Worm (Caenorhabditis elegans): ENCODE measurements around the gene col-128.

col-128 gene

DNA sequence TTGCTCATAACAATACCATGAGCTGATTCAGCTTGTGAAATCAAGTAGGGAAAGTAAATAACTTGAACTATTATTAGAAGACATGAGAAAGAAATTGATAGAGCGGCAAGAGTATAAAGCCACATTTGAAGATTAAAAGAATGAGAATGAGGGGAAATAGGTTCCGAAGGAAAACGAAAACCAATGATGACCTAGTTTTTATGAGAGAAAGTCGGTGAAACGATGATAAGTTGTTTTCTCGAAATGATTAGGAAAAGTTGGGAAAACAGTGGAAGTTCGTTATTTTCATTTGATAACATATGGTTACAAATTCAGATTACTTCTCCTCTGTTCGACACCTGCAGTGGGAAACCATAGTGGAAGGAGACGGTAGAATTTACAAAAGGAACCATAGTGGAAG lies at the start of gene col-128:
Gene col-128 (minus strand): TSS at position 148 of the 400 bp plus-strand sequence.
- no peak for TF ChIP-seq ztf-11 (tag; optimal IDR thresholded peaks at IDR 0.05)
- no peak for TF ChIP-seq hlh-1 (tag; optimal IDR thresholded peaks at IDR 0.05)
- TF ChIP-seq ceh-39 (tag; optimal IDR thresholded peaks at IDR 0.05) = no peak
- no peak for TF ChIP-seq nhr-76 (tag; optimal IDR thresholded peaks at IDR 0.05)
- no peak for TF ChIP-seq blmp-1 (tag; optimal IDR thresholded peaks at IDR 0.05)
- no peak for TF ChIP-seq nhr-2 (tag; optimal IDR thresholded peaks at IDR 0.05)
- TF ChIP-seq elt-1 (tag; optimal IDR thresholded peaks at IDR 0.05; ENCODE audit: borderline replicate concordance, insufficient read depth) = no peak
- TF ChIP-seq sem-2 (GFP tag; optimal IDR thresholded peaks at IDR 0.05) = no peak
- no peak for TF ChIP-seq unc-120 (tag; optimal IDR thresholded peaks at IDR 0.05; ENCODE audit: poor library complexity, severe bottlenecking)
- TF ChIP-seq bed-3 (GFP tag; optimal IDR thresholded peaks at IDR 0.05) = no peak
- no peak for TF ChIP-seq zip-8 (tag; optimal IDR thresholded peaks at IDR 0.05)
- no peak for TF ChIP-seq mep-1 (tag; optimal IDR thresholded peaks at IDR 0.05)
- no peak for TF ChIP-seq lin-32 (GFP tag; optimal IDR thresholded peaks at IDR 0.05)
- TF ChIP-seq unc-39 (tag; optimal IDR thresholded peaks at IDR 0.05) = no peak

DNA sequence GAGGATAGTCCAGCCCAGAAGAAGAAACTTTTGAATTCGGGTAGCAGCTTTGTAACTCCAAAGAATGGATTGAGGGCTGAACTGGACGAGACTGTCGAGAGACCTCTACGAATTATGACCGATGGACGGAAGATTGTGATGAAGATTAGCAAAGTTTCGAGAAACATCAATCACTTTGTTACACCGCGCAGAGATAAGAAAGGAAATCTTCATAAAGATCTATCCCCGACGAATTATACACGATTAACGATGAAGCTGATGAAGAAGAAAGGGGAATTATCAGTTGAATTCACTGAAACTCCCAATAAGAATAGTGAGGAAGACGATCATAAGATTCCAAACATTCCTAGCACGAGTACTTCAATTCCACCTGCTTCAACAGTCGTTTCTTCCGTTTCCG lies 48.0 kb upstream of the col-128 start:
- TF ChIP-seq unc-62 (GFP tag; optimal IDR thresholded peaks at IDR 0.05) = peak; percentile 41
- TF ChIP-seq ham-2 (GFP tag; optimal IDR thresholded peaks at IDR 0.05) = no peak
- no peak for TF ChIP-seq cnd-1 (tag; optimal IDR thresholded peaks at IDR 0.05)
- TF ChIP-seq elt-1 (tag; optimal IDR thresholded peaks at IDR 0.05; ENCODE audit: borderline replicate concordance, insufficient read depth) = peak; percentile 94

DNA sequence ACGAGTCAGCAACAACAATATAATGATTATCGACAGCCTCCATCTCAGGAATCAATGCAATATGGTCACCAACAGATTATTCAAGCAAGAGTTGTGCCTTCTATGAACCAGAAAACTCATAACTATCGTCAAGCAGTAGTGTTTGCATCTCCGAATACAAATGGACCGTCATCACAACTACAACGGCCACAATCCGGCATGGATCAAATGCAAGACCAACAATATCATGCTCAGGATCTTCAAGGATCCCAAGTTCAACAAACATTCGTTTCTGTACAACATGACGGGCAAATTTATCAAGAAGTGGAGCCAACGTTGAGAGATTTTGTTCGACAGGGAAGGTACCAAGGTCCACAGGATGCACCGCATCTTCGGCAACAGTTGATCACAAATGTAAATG lies 45.3 kb upstream of the col-128 start:
- no peak for TF ChIP-seq nhr-12 (tag; optimal IDR thresholded peaks at IDR 0.05)
- TF ChIP-seq ham-2 (GFP tag; optimal IDR thresholded peaks at IDR 0.05) = no peak
- no peak for TF ChIP-seq unc-120 (tag; optimal IDR thresholded peaks at IDR 0.05; ENCODE audit: poor library complexity, severe bottlenecking)
- no peak for TF ChIP-seq M03D4.4 (tag; optimal IDR thresholded peaks at IDR 0.05)
- no peak for TF ChIP-seq nhr-28 (tag; optimal IDR thresholded peaks at IDR 0.05)

DNA sequence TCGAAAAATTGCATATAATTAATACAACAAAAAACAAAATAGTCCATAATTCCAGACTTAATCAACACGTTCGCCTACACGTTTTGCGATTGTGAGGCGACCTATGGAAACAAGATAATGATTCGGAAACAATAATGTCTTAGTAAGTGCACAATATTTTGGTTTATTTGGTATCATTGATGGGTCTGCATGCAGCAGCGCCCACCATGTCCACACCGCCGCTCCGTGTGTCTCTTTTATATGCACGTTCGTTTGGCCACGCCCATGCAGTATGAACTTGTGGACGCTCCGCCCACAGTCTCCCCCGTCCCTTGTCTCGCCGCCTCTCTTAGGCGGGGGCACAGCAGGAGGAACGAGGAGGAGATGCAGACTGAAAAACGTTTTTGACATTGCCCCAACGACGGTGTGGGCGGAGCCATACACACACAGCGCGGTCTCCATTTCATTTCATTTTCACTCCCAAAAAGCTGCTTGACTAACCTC lies 42.5 kb upstream of the col-128 start, which contains the start of gene mig-38:
Gene mig-38 (plus strand): TSS at position 54 of the 483 bp plus-strand sequence.
- TF ChIP-seq snpc-4 (tag; optimal IDR thresholded peaks at IDR 0.05) (no peak), M03D4.4 (tag; optimal IDR thresholded peaks at IDR 0.05) (no peak), ceh-43 (GFP tag; optimal IDR thresholded peaks at IDR 0.05) (no peak), blmp-1 (tag; optimal IDR thresholded peaks at IDR 0.05) (no peak), elt-1 (tag; optimal IDR thresholded peaks at IDR 0.05; ENCODE audit: borderline replicate concordance, insufficient read depth) (no peak), unc-39 (tag; optimal IDR thresholded peaks at IDR 0.05) (no peak), nhr-76 (tag; optimal IDR thresholded peaks at IDR 0.05) (no peak), sem-2 (GFP tag; optimal IDR thresholded peaks at IDR 0.05) (no peak), hlh-1 (tag; optimal IDR thresholded peaks at IDR 0.05) (no peak), ham-2 (GFP tag; optimal IDR thresholded peaks at IDR 0.05) (no peak), unc-120 (tag; optimal IDR thresholded peaks at IDR 0.05; ENCODE audit: poor library complexity, severe bottlenecking) (peak; percentile 37), elt-3 (tag; optimal IDR thresholded peaks at IDR 0.05) (no peak), drap-1 (GFP tag; optimal IDR thresholded peaks at IDR 0.05) (peak; percentile 40), lin-13 (tag; optimal IDR thresholded peaks at IDR 0.05) (no peak), unc-62 (GFP tag; optimal IDR thresholded peaks at IDR 0.05) (no peak), cnd-1 (tag; optimal IDR thresholded peaks at IDR 0.05) (peak; percentile 13), flh-1 (GFP tag; optimal IDR thresholded peaks at IDR 0.05) (no peak), mab-5 (tag; optimal IDR thresholded peaks at IDR 0.05) (no peak), tbx-8 (GFP tag; optimal IDR thresholded peaks at IDR 0.05) (no peak), lsy-2 (tag; optimal IDR thresholded peaks at IDR 0.05) (no peak), nhr-237 (tag; optimal IDR thresholded peaks at IDR 0.05) (no peak), ztf-11 (tag; optimal IDR thresholded peaks at IDR 0.05) (no peak), ces-1 (GFP tag; optimal IDR thresholded peaks at IDR 0.05) (peak; percentile 40), nhr-28 (tag; optimal IDR thresholded peaks at IDR 0.05) (no peak), ceh-83 (GFP tag; optimal IDR thresholded peaks at IDR 0.05) (no peak), lin-32 (GFP tag; optimal IDR thresholded peaks at IDR 0.05) (no peak), sptf-1 (tag; optimal IDR thresholded peaks at IDR 0.05) (peak; percentile 33), mep-1 (tag; optimal IDR thresholded peaks at IDR 0.05) (no peak), mls-2 (tag; optimal IDR thresholded peaks at IDR 0.05) (no peak), pha-4 (tag; optimal IDR thresholded peaks at IDR 0.05) (no peak), ceh-39 (tag; optimal IDR thresholded peaks at IDR 0.05) (no peak), nhr-2 (tag; optimal IDR thresholded peaks at IDR 0.05) (no peak), zip-8 (tag; optimal IDR thresholded peaks at IDR 0.05) (no peak), nhr-12 (tag; optimal IDR thresholded peaks at IDR 0.05) (no peak), bed-3 (GFP tag; optimal IDR thresholded peaks at IDR 0.05) (no peak)

Data from whole organism, mixed stage, embryonic.